Worm (Caenorhabditis elegans) whole organism, L1 larva: Measurements from ENCODE around the gene wago-5.

Experiments used
- C16A3.4 ChIP-seq: fragments of 150-350 bp; optimal IDR thresholded peaks from 2 replicates; lab custom pipeline; 2014; ENCODE audit warnings: missing biosample characterization, missing genetic modification characterization
- Y116A8C.19 ChIP-seq: sonication (generic microtip); optimal IDR thresholded peaks from 2 replicates; lab custom pipeline; 2016; ENCODE audit warnings: missing compliant biosample characterization, missing genetic modification characterization, borderline replicate concordance
- elt-2 ChIP-seq: sonication (generic microtip); optimal IDR thresholded peaks from 2 replicates; lab custom pipeline; 2016; ENCODE audit warnings: missing genetic modification characterization, mild to moderate bottlenecking, inconsistent platforms, missing compliant biosample characterization, missing genetic modification reagents
- lin-13 ChIP-seq: fragments of 150-350 bp; optimal IDR thresholded peaks from 2 replicates; lab custom pipeline; 2014; ENCODE audit warnings: missing biosample characterization, missing genetic modification reagents, missing genetic modification characterization
- lin-14 ChIP-seq: fragments of 200-800 bp; sonication (Bioruptor generic); optimal IDR thresholded peaks from 2 replicates; lab custom pipeline; 2018; ENCODE audit warnings: mild to moderate bottlenecking, missing genetic modification characterization, moderate library complexity, missing compliant biosample characterization
- lin-39 ChIP-seq: fragments of 150-350 bp; optimal IDR thresholded peaks from 2 replicates; lab custom pipeline; 2014; ENCODE audit warnings: missing biosample characterization, missing genetic modification reagents, missing genetic modification characterization
- lsy-2 ChIP-seq, 2 experiments: fragments of 150-350 bp; optimal IDR thresholded peaks; 2 replicates each; lab custom pipeline; 2014; ENCODE audit warnings: missing biosample characterization in 2 of 2, missing genetic modification characterization in 2 of 2
- nhr-11 ChIP-seq: fragments of 150-350 bp; optimal IDR thresholded peaks from 2 replicates; lab custom pipeline; 2014; ENCODE audit warnings: missing biosample characterization, missing genetic modification characterization
- nhr-77 ChIP-seq: fragments of 150-350 bp; optimal IDR thresholded peaks from 2 replicates; lab custom pipeline; 2014; ENCODE audit warnings: missing biosample characterization, missing genetic modification characterization
- rnt-1 ChIP-seq: sonication (generic microtip); optimal IDR thresholded peaks from 2 replicates; lab custom pipeline; 2016; ENCODE audit warnings: mild to moderate bottlenecking, missing genetic modification characterization, moderate library complexity, missing compliant biosample characterization

ce11 chrII:5852007-5852406 lies 36.7 kb upstream of the wago-5 start, which contains the start of gene H41C03.2:
- no peak for TF ChIP-seq rnt-1 (tag; lab: Kevin White, UChicago)
- TF ChIP-seq Y116A8C.19 (tag; lab: Kevin White, UChicago): no peak
- no peak for TF ChIP-seq lin-39 (tag; lab: Kevin White, UChicago)
- TF ChIP-seq C16A3.4 (tag; lab: Kevin White, UChicago): no peak
- TF ChIP-seq lsy-2 (tag; optimal IDR thresholded peaks at IDR 0.05; lab: Kevin White, UChicago): no peak
- TF ChIP-seq elt-2 (tag; lab: Kevin White, UChicago): no peak
- TF ChIP-seq nhr-11 (tag; lab: Kevin White, UChicago): no peak
- no peak for TF ChIP-seq lin-14
- no peak for TF ChIP-seq lin-13
- no peak for TF ChIP-seq nhr-77 (tag; lab: Kevin White, UChicago)
